Fruit fly (Drosophila melanogaster) whole organism, embryonic: Measurements from ENCODE around the gene CG11404.
A peak's percentile ranks its signal among the peaks of the same experiment; 100 is the strongest.

ENCODE experiments used
- Bdp1 ChIP-seq: fragments of 200-800 bp; sonication (Bioruptor generic); optimal IDR thresholded peaks from 3 replicates; lab custom pipeline; 2016; ENCODE audit warnings: missing biosample characterization, missing genetic modification characterization
- Bteb2 ChIP-seq: fragments of 200-800 bp; sonication (Bioruptor generic); optimal IDR thresholded peaks from 2 replicates; lab custom pipeline; 2016; ENCODE audit warnings: missing biosample characterization, missing genetic modification characterization
- CG10267 ChIP-seq: fragments of 200-800 bp; sonication (Bioruptor generic); optimal IDR thresholded peaks from 2 replicates; lab custom pipeline; 2018; ENCODE audit warnings: missing biosample characterization, mild to moderate bottlenecking, missing genetic modification characterization, moderate library complexity
- CG10565 ChIP-seq: fragments of 200-800 bp; sonication (Bioruptor generic); optimal IDR thresholded peaks from 3 replicates; lab custom pipeline; 2016; ENCODE audit warnings: missing biosample characterization, mild to moderate bottlenecking, missing genetic modification characterization
- CG13775 ChIP-seq: fragments of 200-800 bp; sonication (Bioruptor generic); optimal IDR thresholded peaks from 3 replicates; lab custom pipeline; 2017; ENCODE audit warnings: missing biosample characterization, mild to moderate bottlenecking, missing genetic modification characterization
- CG15269 ChIP-seq: fragments of 200-800 bp; sonication (Bioruptor generic); optimal IDR thresholded peaks from 2 replicates; lab custom pipeline; 2018; ENCODE audit warnings: missing biosample characterization, mild to moderate bottlenecking, missing genetic modification characterization, moderate library complexity
- CG2199 ChIP-seq: fragments of 200-800 bp; sonication (Bioruptor generic); IDR thresholded peaks from 3 replicates; pipeline ENCODE4 v1.3.6; 2022; ENCODE audit warnings: missing biosample characterization, missing genetic modification characterization
- CG32532 ChIP-seq: fragments of 200-800 bp; sonication (Bioruptor generic); IDR thresholded peaks from 2 replicates; pipeline ENCODE4 v1.3.6; 2022; ENCODE audit warnings: missing biosample characterization, missing genetic modification characterization
- CG3838 ChIP-seq: fragments of 200-800 bp; sonication (Bioruptor generic); optimal IDR thresholded peaks from 3 replicates; lab custom pipeline; 2016; ENCODE audit warnings: missing biosample characterization, missing genetic modification characterization
- CG3847 ChIP-seq: fragments of 200-800 bp; sonication (Bioruptor generic); IDR thresholded peaks from 2 replicates; pipeline ENCODE4 v1.3.6; 2022; ENCODE audit warnings: missing biosample characterization, missing genetic modification characterization
- CG4617 ChIP-seq: fragments of 200-800 bp; sonication (Bioruptor generic); optimal IDR thresholded peaks from 3 replicates; lab custom pipeline; 2016; ENCODE audit warnings: missing biosample characterization, missing genetic modification characterization, borderline replicate concordance
- CG5180 ChIP-seq: fragments of 200-800 bp; sonication (Bioruptor generic); optimal IDR thresholded peaks from 3 replicates; lab custom pipeline; 2017; ENCODE audit warnings: missing biosample characterization, missing genetic modification characterization, mild to moderate bottlenecking, moderate library complexity, missing genetic modification reagents
- CG6254 ChIP-seq: fragments of 200-800 bp; sonication (Bioruptor generic); optimal IDR thresholded peaks from 3 replicates; lab custom pipeline; 2017; ENCODE audit warnings: mild to moderate bottlenecking, missing biosample characterization, missing genetic modification reagents, missing genetic modification characterization
- D ChIP-seq, 2 experiments: fragments of 200-800 bp in 1 of 2; fragments of >200 bp in 1 of 2; sonication (Bioruptor generic) in 1 of 2; optimal IDR thresholded peaks; 2 replicates in 1 of 2; 3 replicates in 1 of 2; lab custom pipeline; 2017; ENCODE audit warnings: mild to moderate bottlenecking in 1 of 2, missing biosample characterization in 1 of 2, missing genetic modification characterization in 1 of 2, missing genetic modification reagents in 1 of 2
- Deaf1 ChIP-seq: fragments of 200-800 bp; optimal IDR thresholded peaks from 3 replicates; lab custom pipeline; 2019; ENCODE audit warnings: missing biosample characterization, mild to moderate bottlenecking, missing genetic modification characterization, moderate library complexity
- Fer2 ChIP-seq: fragments of 200-800 bp; sonication (Bioruptor generic); optimal IDR thresholded peaks from 2 replicates; lab custom pipeline; 2018; ENCODE audit warnings: missing biosample characterization, mild to moderate bottlenecking, missing genetic modification characterization, moderate library complexity
- Hey ChIP-seq: fragments of 200-800 bp; sonication (Bioruptor generic); optimal IDR thresholded peaks from 3 replicates; lab custom pipeline; 2018; ENCODE audit warnings: missing biosample characterization, mild to moderate bottlenecking, missing genetic modification characterization
- Hsf ChIP-seq: fragments of 200-800 bp; sonication (Bioruptor generic); optimal IDR thresholded peaks from 3 replicates; lab custom pipeline; 2016; ENCODE audit warnings: missing biosample characterization, missing genetic modification characterization
- Med ChIP-seq: fragments of 200-800 bp; sonication (Bioruptor generic); peaks from one replicate; lab custom pipeline; 2016; ENCODE audit warnings: missing biosample characterization, missing genetic modification characterization, mild to moderate bottlenecking, inconsistent platforms, moderate library complexity
- Sry-δ ChIP-seq: fragments of 200-800 bp; sonication (Bioruptor generic); optimal IDR thresholded peaks from 2 replicates; lab custom pipeline; 2016; ENCODE audit warnings: missing biosample characterization, missing genetic modification characterization
- Xbp1 ChIP-seq: fragments of 200-800 bp; sonication (Bioruptor generic); optimal IDR thresholded peaks from 3 replicates; lab custom pipeline; 2016; ENCODE audit warnings: missing biosample characterization, mild to moderate bottlenecking, missing genetic modification characterization
- ap ChIP-seq: fragments of 200-800 bp; sonication (Bioruptor generic); IDR thresholded peaks from 2 replicates; pipeline ENCODE4 v1.3.6; 2022; ENCODE audit warnings: missing biosample characterization, missing genetic modification characterization
- da ChIP-seq: fragments of 200-800 bp; sonication (Bioruptor generic); optimal IDR thresholded peaks from 2 replicates; lab custom pipeline; 2016; ENCODE audit warnings: missing biosample characterization, missing genetic modification characterization
- dimm ChIP-seq: fragments of 200-800 bp; sonication (Bioruptor generic); IDR thresholded peaks from 2 replicates; pipeline ENCODE4 v1.3.6; 2022; ENCODE audit warnings: missing biosample characterization, missing genetic modification characterization
- gcm ChIP-seq: fragments of 200-800 bp; sonication (Bioruptor generic); optimal IDR thresholded peaks from 2 replicates; lab custom pipeline; 2019; ENCODE audit warnings: missing biosample characterization, mild to moderate bottlenecking, missing genetic modification characterization, moderate library complexity
- gro ChIP-seq: fragments of 200-800 bp; sonication (Bioruptor generic); optimal IDR thresholded peaks from 2 replicates; lab custom pipeline; 2016; ENCODE audit warnings: missing biosample characterization, missing genetic modification characterization
- gsb-n ChIP-seq: fragments of 200-800 bp; sonication (Bioruptor generic); optimal IDR thresholded peaks from 3 replicates; lab custom pipeline; 2018; ENCODE audit warnings: missing biosample characterization, mild to moderate bottlenecking, missing genetic modification characterization
- jumu ChIP-seq: fragments of 200-800 bp; sonication (Bioruptor generic); optimal IDR thresholded peaks from 3 replicates; lab custom pipeline; 2016; ENCODE audit warnings: missing biosample characterization, missing genetic modification characterization
- kah ChIP-seq: fragments of 200-800 bp; sonication (Bioruptor generic); optimal IDR thresholded peaks from 2 replicates; lab custom pipeline; 2018; ENCODE audit warnings: missing biosample characterization, mild to moderate bottlenecking, missing genetic modification characterization
- kni ChIP-seq: fragments of 200-800 bp; sonication (Bioruptor generic); optimal IDR thresholded peaks from 3 replicates; lab custom pipeline; 2017; ENCODE audit warnings: mild to moderate bottlenecking, missing biosample characterization, missing genetic modification reagents, missing genetic modification characterization
- lmd ChIP-seq: fragments of 200-800 bp; sonication (Bioruptor generic); IDR thresholded peaks from 2 replicates; pipeline ENCODE4 v1.3.6; 2022; ENCODE audit warnings: missing biosample characterization, missing genetic modification characterization
- luna ChIP-seq: fragments of 200-800 bp; sonication (Bioruptor generic); optimal IDR thresholded peaks from 2 replicates; lab custom pipeline; 2016; ENCODE audit warnings: missing biosample characterization, missing genetic modification characterization
- nerfin-1 ChIP-seq: fragments of 200-800 bp; sonication (Bioruptor generic); optimal IDR thresholded peaks from 3 replicates; lab custom pipeline; 2019; ENCODE audit warnings: missing biosample characterization, mild to moderate bottlenecking, missing genetic modification characterization, moderate library complexity
- onecut ChIP-seq: fragments of 200-800 bp; sonication (Bioruptor generic); IDR thresholded peaks from 2 replicates; pipeline ENCODE4 v1.3.6; 2022; ENCODE audit warnings: missing biosample characterization, missing genetic modification characterization
- sim ChIP-seq: fragments of 200-800 bp; sonication (Bioruptor generic); IDR thresholded peaks from 2 replicates; pipeline ENCODE4 v1.3.6; 2022; ENCODE audit warnings: missing biosample characterization, missing genetic modification characterization
- twi ChIP-seq: fragments of 200-800 bp; optimal IDR thresholded peaks from 2 replicates; lab custom pipeline; 2019; ENCODE audit warnings: missing biosample characterization, mild to moderate bottlenecking, missing genetic modification characterization, moderate library complexity
- vnd ChIP-seq: fragments of 200-800 bp; sonication (Bioruptor generic); IDR thresholded peaks from 3 replicates; pipeline ENCODE4 v1.3.6; 2022; ENCODE audit warnings: missing biosample characterization, missing genetic modification characterization; ENCODE audit not compliant: partially characterized antibody
- zen ChIP-seq: fragments of 200-800 bp; sonication (Bioruptor generic); optimal IDR thresholded peaks from 3 replicates; lab custom pipeline; 2018; ENCODE audit warnings: missing biosample characterization, mild to moderate bottlenecking, missing genetic modification characterization, moderate library complexity

CG11404 gene

DNA sequence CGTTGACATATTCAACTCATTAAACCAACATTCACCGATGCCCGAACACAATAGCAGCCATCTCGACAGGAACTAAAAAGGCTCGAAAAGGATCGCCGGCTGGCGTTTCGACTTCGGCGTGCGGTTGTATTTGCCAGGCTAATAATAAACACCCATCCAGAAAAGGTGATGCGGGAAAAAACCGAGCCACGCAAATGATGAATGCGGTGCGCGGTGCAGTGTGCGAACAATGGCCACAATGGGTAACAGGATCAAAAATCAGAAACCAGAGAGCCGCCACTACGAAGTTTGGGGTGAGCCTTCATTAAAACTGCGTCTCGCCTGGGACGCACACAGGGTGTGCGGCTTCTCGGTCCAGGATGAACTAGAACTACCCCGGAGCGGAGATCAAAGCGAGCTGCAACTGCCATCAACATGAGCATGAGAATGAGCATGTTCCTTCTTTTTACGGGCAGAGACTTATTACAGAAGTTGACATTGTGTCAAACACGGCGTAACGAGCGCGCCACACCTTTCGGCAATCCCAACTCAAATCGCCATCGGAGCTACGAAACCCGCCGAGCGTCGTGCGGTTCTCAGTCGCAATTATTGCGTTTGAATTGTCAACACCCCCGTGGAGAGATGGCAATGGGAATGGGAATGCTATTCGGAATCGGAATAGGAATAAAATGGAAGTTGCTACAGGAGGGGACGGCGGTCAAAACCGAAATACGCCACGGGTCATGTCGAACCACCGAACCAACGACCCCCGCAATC, 39.8 kb downstream of the CG11404 start (continued):
- TF ChIP-seq Bdp1 (no peak), ap (0 out of 2 replicates have a peak, but pooled peaks have one; percentile 2), CG32532 (GFP tag; lab: Robert Waterston, UW) (no peak), CG10267 (tag; lab: Kevin White, UChicago) (no peak), Deaf1 (tag; lab: Kevin White, UChicago) (peak; percentile 59), D (optimal IDR thresholded peaks at IDR 0.05; lab: Kevin White, UChicago) (peak; percentile 21), D (GFP tag; optimal IDR thresholded peaks at IDR 0.05; lab: Kevin White, UChicago) (peak; percentile 52), gsb-n (tag; lab: Kevin White, UChicago) (peak; percentile 1), Bteb2 (GFP tag; lab: Kevin White, UChicago) (no peak), nerfin-1 (tag; lab: Kevin White, UChicago) (peak; percentile 7), dimm (no peak), CG10565 (GFP tag; lab: Kevin White, UChicago) (no peak), CG6254 (GFP tag; lab: Kevin White, UChicago) (peak; percentile 33), Sry-δ (GFP tag; lab: Kevin White, UChicago) (no peak), zen (tag; lab: Kevin White, UChicago) (peak; percentile 62), CG15269 (no peak), kni (GFP tag; lab: Kevin White, UChicago) (peak; percentile 63), Xbp1 (no peak), gro (GFP tag; lab: Kevin White, UChicago) (no peak), Med (GFP tag; lab: Kevin White, UChicago) (no peak), CG3847 (GFP tag; lab: Robert Waterston, UW) (no peak), sim (GFP tag; lab: Robert Waterston, UW) (no peak), Fer2 (tag; lab: Kevin White, UChicago) (no peak), da (GFP tag; lab: Kevin White, UChicago) (no peak), vnd (GFP tag; lab: Robert Waterston, UW) (no peak), Hsf (no peak), onecut (GFP tag; lab: Robert Waterston, UW) (no peak), CG13775 (no peak), luna (GFP tag; lab: Kevin White, UChicago) (no peak), CG4617 (no peak), gcm (no peak), CG3838 (GFP tag; lab: Kevin White, UChicago) (no peak), kah (GFP tag; lab: Kevin White, UChicago) (no peak), jumu (GFP tag; lab: Kevin White, UChicago) (no peak), lmd (GFP tag; lab: Robert Waterston, UW) (no peak), CG5180 (no peak), Hey (tag; lab: Kevin White, UChicago) (peak; percentile 23)

DNA sequence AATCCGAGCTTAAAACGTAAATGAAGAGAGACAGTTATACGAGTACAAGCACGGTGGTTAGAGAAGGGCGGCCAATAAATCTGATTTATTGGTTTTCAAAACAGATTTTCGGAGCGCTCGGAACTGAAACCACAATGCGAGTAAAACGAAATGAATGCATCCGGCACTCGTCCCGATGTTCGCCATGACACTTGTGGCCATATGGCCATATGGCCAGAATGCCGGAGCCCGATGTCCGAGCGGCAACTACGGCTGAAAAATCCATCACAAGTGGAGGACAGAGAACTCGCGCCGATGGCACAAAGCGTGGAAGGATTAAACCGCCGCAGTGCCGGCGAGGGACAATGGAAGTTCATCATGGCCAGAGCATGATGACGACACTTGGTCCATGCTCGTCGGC, 40.9 kb downstream of the CG11404 start:
- TF ChIP-seq twi (peak; percentile 92), CG2199 (GFP tag; lab: Robert Waterston, UW) (no peak)
